Fruit fly (Drosophila melanogaster) whole organism, embryonic: ENCODE measurements around the gene dgrn.
A peak's percentile ranks its signal among the peaks of the same experiment; 100 is the strongest.

Source experiments
- BtbVII ChIP-seq: fragments of 200-800 bp; sonication (Bioruptor generic); optimal IDR thresholded peaks from 3 replicates; lab custom pipeline; 2017; ENCODE audit warnings: missing biosample characterization, mild to moderate bottlenecking, missing genetic modification characterization
- C15 ChIP-seq: fragments of 200-800 bp; sonication (Bioruptor generic); IDR thresholded peaks from 3 replicates; pipeline ENCODE4 v1.3.6; 2022; ENCODE audit warnings: missing biosample characterization, missing genetic modification characterization
- CG11398 ChIP-seq: fragments of 200-800 bp; sonication (Bioruptor generic); optimal IDR thresholded peaks from 2 replicates; lab custom pipeline; 2016; ENCODE audit warnings: missing biosample characterization, missing genetic modification characterization
- CG12071 ChIP-seq: fragments of 200-800 bp; sonication (Bioruptor generic); optimal IDR thresholded peaks from 3 replicates; lab custom pipeline; 2018; ENCODE audit warnings: missing biosample characterization, mild to moderate bottlenecking, missing genetic modification characterization
- CG13296 ChIP-seq: fragments of 200-800 bp; sonication (Bioruptor generic); optimal IDR thresholded peaks from 3 replicates; lab custom pipeline; 2018; ENCODE audit warnings: missing biosample characterization, mild to moderate bottlenecking, missing genetic modification characterization
- CG15479 ChIP-seq: fragments of 200-800 bp; sonication (Bioruptor generic); optimal IDR thresholded peaks from 3 replicates; lab custom pipeline; 2019; ENCODE audit warnings: missing biosample characterization, mild to moderate bottlenecking, missing genetic modification characterization, moderate library complexity
- CG15601 ChIP-seq: fragments of 200-800 bp; sonication (Bioruptor generic); optimal IDR thresholded peaks from 3 replicates; lab custom pipeline; 2019; ENCODE audit warnings: missing biosample characterization, mild to moderate bottlenecking, missing genetic modification characterization, moderate library complexity
- CG1603 ChIP-seq: fragments of 200-800 bp; sonication (Bioruptor generic); optimal IDR thresholded peaks from 2 replicates; lab custom pipeline; 2019; ENCODE audit warnings: missing biosample characterization, mild to moderate bottlenecking, missing genetic modification characterization, moderate library complexity
- CG18262 ChIP-seq: fragments of 200-800 bp; optimal IDR thresholded peaks from 3 replicates; lab custom pipeline; 2019; ENCODE audit warnings: missing biosample characterization, mild to moderate bottlenecking, missing genetic modification characterization, moderate library complexity
- CG2199 ChIP-seq: fragments of 200-800 bp; sonication (Bioruptor generic); IDR thresholded peaks from 3 replicates; pipeline ENCODE4 v1.3.6; 2022; ENCODE audit warnings: missing biosample characterization, missing genetic modification characterization
- CG3065 ChIP-seq: fragments of 200-800 bp; sonication (Bioruptor generic); optimal IDR thresholded peaks from 2 replicates; lab custom pipeline; 2016; ENCODE audit warnings: missing biosample characterization, missing genetic modification characterization
- CG4730 ChIP-seq: fragments of 200-800 bp; sonication (Bioruptor generic); IDR thresholded peaks from 2 replicates; pipeline ENCODE4 v1.3.6; 2022; ENCODE audit warnings: missing biosample characterization, missing genetic modification characterization
- CG4820 ChIP-seq: fragments of 200-800 bp; sonication (Bioruptor generic); optimal IDR thresholded peaks from 3 replicates; lab custom pipeline; 2016; ENCODE audit warnings: missing biosample characterization, missing genetic modification characterization
- CG5180 ChIP-seq: fragments of 200-800 bp; sonication (Bioruptor generic); optimal IDR thresholded peaks from 3 replicates; lab custom pipeline; 2017; ENCODE audit warnings: missing biosample characterization, missing genetic modification characterization, mild to moderate bottlenecking, moderate library complexity, missing genetic modification reagents
- CG8359 ChIP-seq: fragments of 200-800 bp; sonication (Bioruptor generic); optimal IDR thresholded peaks from 2 replicates; lab custom pipeline; 2017; ENCODE audit warnings: missing biosample characterization, mild to moderate bottlenecking, missing genetic modification characterization, borderline replicate concordance
- CG8944 ChIP-seq: fragments of 200-800 bp; sonication (Bioruptor generic); optimal IDR thresholded peaks from 3 replicates; lab custom pipeline; 2016; ENCODE audit warnings: missing biosample characterization, missing genetic modification characterization
- Fer2 ChIP-seq: fragments of 200-800 bp; sonication (Bioruptor generic); optimal IDR thresholded peaks from 2 replicates; lab custom pipeline; 2018; ENCODE audit warnings: missing biosample characterization, mild to moderate bottlenecking, missing genetic modification characterization, moderate library complexity
- GATAe ChIP-seq: fragments of 200-800 bp; sonication (Bioruptor generic); conservative IDR thresholded peaks from 2 replicates; pipeline ENCODE4 v1.3.6; 2022; ENCODE audit warnings: missing biosample characterization, missing genetic modification characterization
- H2.0 ChIP-seq: fragments of 200-800 bp; sonication (Bioruptor generic); IDR thresholded peaks from 2 replicates; pipeline ENCODE4 v1.3.6; 2022; ENCODE audit warnings: missing biosample characterization, missing genetic modification characterization
- HmgZ ChIP-seq: fragments of 200-800 bp; sonication (Bioruptor generic); optimal IDR thresholded peaks from 2 replicates; lab custom pipeline; 2018; ENCODE audit warnings: missing biosample characterization, mild to moderate bottlenecking, missing genetic modification characterization
- Jarid2 ChIP-seq: fragments of 200-800 bp; sonication (Bioruptor generic); optimal IDR thresholded peaks from 3 replicates; lab custom pipeline; 2017; ENCODE audit warnings: mild to moderate bottlenecking, missing biosample characterization, missing genetic modification reagents, missing genetic modification characterization
- Lpt ChIP-seq: fragments of >200 bp; optimal IDR thresholded peaks from 2 replicates; lab custom pipeline; 2018; ENCODE audit warnings: missing biosample characterization, missing genetic modification characterization
- Mad ChIP-seq: fragments of 200-800 bp; sonication (Bioruptor generic); optimal IDR thresholded peaks from 2 replicates; lab custom pipeline; 2016; ENCODE audit warnings: missing biosample characterization, missing genetic modification characterization
- Mrtf ChIP-seq: fragments of 200-800 bp; sonication (Bioruptor generic); IDR thresholded peaks from 3 replicates; pipeline ENCODE4 v1.3.6; 2022; ENCODE audit warnings: missing biosample characterization, missing genetic modification characterization
- NfI ChIP-seq: fragments of 200-800 bp; sonication (Bioruptor generic); optimal IDR thresholded peaks from 3 replicates; lab custom pipeline; 2018; ENCODE audit warnings: missing biosample characterization, mild to moderate bottlenecking, missing genetic modification characterization, moderate library complexity
- Opbp ChIP-seq: fragments of 200-800 bp; sonication (Bioruptor generic); IDR thresholded peaks from 3 replicates; pipeline ENCODE4 v1.3.6; 2022; ENCODE audit warnings: missing biosample characterization, missing genetic modification characterization; ENCODE audit not compliant: partially characterized antibody
- TFAM ChIP-seq: fragments of 200-800 bp; sonication (Bioruptor generic); optimal IDR thresholded peaks from 2 replicates; lab custom pipeline; 2017; ENCODE audit warnings: missing biosample characterization, missing genetic modification characterization, inconsistent platforms
- Trl ChIP-seq, 3 experiments: fragments of >200 bp in 2 of 3; fragments of 200-800 bp in 1 of 3; sonication (Bioruptor generic) in 1 of 3; optimal IDR thresholded peaks; 2 replicates in 1 of 3; 3 replicates in 2 of 3; lab custom pipeline; 2016 to 2017; ENCODE audit warnings: missing biosample characterization in 1 of 3, missing genetic modification characterization in 1 of 3
- btn ChIP-seq: fragments of 200-800 bp; sonication (Bioruptor generic); optimal IDR thresholded peaks from 2 replicates; lab custom pipeline; 2016; ENCODE audit warnings: missing biosample characterization, missing genetic modification characterization
- cad ChIP-seq: fragments of >200 bp; optimal IDR thresholded peaks from 2 replicates; lab custom pipeline; 2017; ENCODE audit warnings: missing biosample characterization, missing genetic modification characterization
- chm ChIP-seq: fragments of 200-800 bp; sonication (Bioruptor generic); IDR thresholded peaks from 2 replicates; pipeline ENCODE4 v1.3.6; 2022; ENCODE audit warnings: missing biosample characterization, missing genetic modification characterization
- crol ChIP-seq: fragments of 200-800 bp; sonication (Bioruptor generic); IDR thresholded peaks from 2 replicates; pipeline ENCODE4 v1.3.6; 2022; ENCODE audit warnings: missing biosample characterization, missing genetic modification characterization
- danr ChIP-seq: fragments of 200-800 bp; sonication (Bioruptor generic); IDR thresholded peaks from 2 replicates; pipeline ENCODE4 v1.3.6; 2022; ENCODE audit warnings: missing biosample characterization, missing genetic modification characterization
- dati ChIP-seq: fragments of 200-800 bp; sonication (Bioruptor generic); IDR thresholded peaks from 2 replicates; pipeline ENCODE4 v1.3.6; 2022; ENCODE audit warnings: missing biosample characterization, missing genetic modification characterization
- emc ChIP-seq: fragments of 200-800 bp; sonication (Bioruptor generic); optimal IDR thresholded peaks from 2 replicates; lab custom pipeline; 2016; ENCODE audit warnings: missing biosample characterization, missing genetic modification characterization
- gsb ChIP-seq: fragments of 200-800 bp; sonication (Bioruptor generic); IDR thresholded peaks from 2 replicates; pipeline ENCODE4 v1.3.6; 2022; ENCODE audit warnings: missing biosample characterization, missing genetic modification characterization
- h ChIP-seq: fragments of >200 bp; optimal IDR thresholded peaks from 2 replicates; lab custom pipeline; 2017
- hb ChIP-seq: fragments of 200-800 bp; sonication (Bioruptor generic); IDR thresholded peaks from 3 replicates; pipeline ENCODE4 v1.3.6; 2022; ENCODE audit warnings: missing biosample characterization, missing genetic modification characterization; ENCODE audit not compliant: partially characterized antibody
- pan ChIP-seq, 4 experiments: fragments of >200 bp in 3 of 4; fragments of 200-800 bp in 1 of 4; sonication (Bioruptor generic) in 1 of 4; optimal IDR thresholded peaks in 3 of 4; IDR thresholded peaks in 1 of 4; 2 replicates each; pipeline versions ENCODE4 v1.3.6 to Lab custom; 2017 to 2022; ENCODE audit warnings: missing biosample characterization in 2 of 4, missing genetic modification characterization in 2 of 4, mixed read lengths in 1 of 4
- pfk ChIP-seq: fragments of 200-800 bp; sonication (Bioruptor generic); optimal IDR thresholded peaks from 2 replicates; lab custom pipeline; 2018; ENCODE audit warnings: missing biosample characterization, mild to moderate bottlenecking, missing genetic modification characterization, moderate library complexity
- run ChIP-seq: fragments of 200-800 bp; sonication (Bioruptor generic); optimal IDR thresholded peaks from 3 replicates; lab custom pipeline; 2018; ENCODE audit warnings: missing biosample characterization, mild to moderate bottlenecking, missing genetic modification characterization
- schlank ChIP-seq: fragments of 200-800 bp; sonication (Bioruptor generic); optimal IDR thresholded peaks from 2 replicates; lab custom pipeline; 2018; ENCODE audit warnings: missing biosample characterization, mild to moderate bottlenecking, missing genetic modification characterization
- slp2 ChIP-seq: fragments of 200-800 bp; sonication (Bioruptor generic); optimal IDR thresholded peaks from 2 replicates; lab custom pipeline; 2016; ENCODE audit warnings: missing biosample characterization, missing genetic modification characterization
- trem ChIP-seq: fragments of 200-800 bp; optimal IDR thresholded peaks from 3 replicates; lab custom pipeline; 2019; ENCODE audit warnings: missing biosample characterization, mild to moderate bottlenecking, missing genetic modification characterization, moderate library complexity
- tup ChIP-seq: fragments of 200-800 bp; sonication (Bioruptor generic); optimal IDR thresholded peaks from 2 replicates; lab custom pipeline; 2016; ENCODE audit warnings: missing biosample characterization, mild to moderate bottlenecking, missing genetic modification characterization, moderate library complexity
- tx ChIP-seq: fragments of 200-800 bp; sonication (Bioruptor generic); optimal IDR thresholded peaks from 2 replicates; lab custom pipeline; 2016; ENCODE audit warnings: missing biosample characterization, missing genetic modification characterization
- wdn ChIP-seq: fragments of 200-800 bp; sonication (Bioruptor generic); IDR thresholded peaks from 2 replicates; pipeline ENCODE4 v1.3.6; 2022; ENCODE audit warnings: missing biosample characterization, missing genetic modification characterization
- zfh1 ChIP-seq: fragments of 200-800 bp; sonication (Bioruptor generic); IDR thresholded peaks from 3 replicates; pipeline ENCODE4 v1.3.6; 2022; ENCODE audit warnings: missing biosample characterization, missing genetic modification characterization

Gene dgrn

dm6 chr3R:5789025-5789953 lies 35.1 kb upstream of the dgrn start, which contains the start of the genes Hat1 and Rpn5 (continued):
- TF ChIP-seq C15 (GFP tag; lab: Robert Waterston, UW) (no peak), emc (GFP tag; lab: Kevin White, UChicago) (peak; percentile 67), hb (peak; percentile 63; the same call in 2 of the 3 replicates), TFAM (GFP tag; lab: Kevin White, UChicago) (peak; percentile 22), CG15601 (peak; percentile 53), BtbVII (GFP tag; lab: Kevin White, UChicago) (peak; percentile 60), CG8359 (GFP tag; lab: Kevin White, UChicago) (no peak), h (lab: Kevin White, UChicago) (no peak), crol (GFP tag; lab: Robert Waterston, UW) (no peak), CG11398 (GFP tag; lab: Kevin White, UChicago) (peak; percentile 77), CG1603 (tag; lab: Kevin White, UChicago) (peak; percentile 65), gsb (GFP tag; lab: Robert Waterston, UW) (no peak), schlank (tag; lab: Kevin White, UChicago) (peak; percentile 27), Trl (optimal IDR thresholded peaks at IDR 0.05; lab: Kevin White, UChicago) (no peak), Trl (GFP tag; optimal IDR thresholded peaks at IDR 0.05; lab: Kevin White, UChicago) (peak; percentile 93), pan (optimal IDR thresholded peaks at IDR 0.05; lab: Kevin White, UChicago) (no peak), pan (GFP tag; optimal IDR thresholded peaks at IDR 0.05 in 1 of 2, IDR thresholded peaks at IDR 0.05 in 1 of 2) (peak in 1 of 2 experiments; percentile 31), trem (peak; percentile 30), CG5180 (no peak), tx (GFP tag; lab: Kevin White, UChicago) (peak; percentile 93), Lpt (GFP tag; lab: Kevin White, UChicago) (no peak), CG4730 (GFP tag; lab: Robert Waterston, UW) (peak; percentile 4; the same call in 1 of the 2 replicates), chm (GFP tag; lab: Robert Waterston, UW) (peak; percentile 59; the same call in 1 of the 2 replicates), NfI (GFP tag; lab: Kevin White, UChicago) (peak; percentile 65), Mrtf (GFP tag; lab: Robert Waterston, UW) (no peak), CG15479 (GFP tag; lab: Kevin White, UChicago) (peak; percentile 41), CG2199 (GFP tag; lab: Robert Waterston, UW) (no peak), HmgZ (peak; percentile 83), CG18262 (peak; percentile 75), Opbp (GFP tag; lab: Robert Waterston, UW) (peak; percentile 98), zfh1 (GFP tag; lab: Robert Waterston, UW) (peak; percentile 58; the same call in 2 of the 3 replicates), dati (no peak), tup (peak; percentile 56), danr (GFP tag; lab: Robert Waterston, UW) (peak; percentile 60; the same call in 1 of the 2 replicates), H2.0 (GFP tag; lab: Robert Waterston, UW) (peak; percentile 59), CG12071 (GFP tag; lab: Kevin White, UChicago) (no peak), run (tag; lab: Kevin White, UChicago) (no peak), CG4820 (GFP tag; lab: Kevin White, UChicago) (peak; percentile 85), Mad (peak; percentile 88), GATAe (no peak), slp2 (GFP tag; lab: Kevin White, UChicago) (peak; percentile 87), Fer2 (tag; lab: Kevin White, UChicago) (peak; percentile 47), btn (GFP tag; lab: Kevin White, UChicago) (peak; percentile 50), CG3065 (peak; percentile 51), CG13296 (peak; percentile 52), wdn (GFP tag; lab: Robert Waterston, UW) (no peak), cad (GFP tag; lab: Kevin White, UChicago) (no peak), pfk (GFP tag; lab: Kevin White, UChicago) (no peak), Jarid2 (GFP tag; lab: Kevin White, UChicago) (no peak), CG8944 (peak; percentile 85)
